Fruit fly (Drosophila melanogaster): Measurements from ENCODE around the gene CG6026.

dm6 chr3R:18998370-18998769 lies 35.0 kb upstream of the CG6026 start:
- TF ChIP-seq Sin3A (optimal IDR thresholded peaks at IDR 0.05) (no peak), h (optimal IDR thresholded peaks at IDR 0.05) (no peak), psq (optimal IDR thresholded peaks at IDR 0.05) (no peak), insv (optimal IDR thresholded peaks at IDR 0.05) (no peak)
